Worm (Caenorhabditis elegans) whole organism, young adult: ENCODE data around the gene flp-25.

Experiments used
- C06A6.2 ChIP-seq: fragments of 200-800 bp; sonication (Bioruptor generic); conservative IDR thresholded peaks from 2 replicates; pipeline ENCODE4 v1.3.6; 2022; ENCODE audit warnings: missing genetic modification characterization, missing compliant biosample characterization
- D2030.7 ChIP-seq: fragments of 200-800 bp; sonication (Bioruptor generic); IDR thresholded peaks from 2 replicates; pipeline ENCODE4 v1.3.6; 2022; ENCODE audit warnings: missing genetic modification reagents, missing genetic modification characterization, missing compliant biosample characterization
- F22D6.2 ChIP-seq: sonication (generic microtip); optimal IDR thresholded peaks from 2 replicates; lab custom pipeline; 2016; ENCODE audit warnings: mild to moderate bottlenecking, missing genetic modification characterization, missing compliant biosample characterization
- F33H1.4 ChIP-seq: fragments of 200-800 bp; sonication (Bioruptor generic); IDR thresholded peaks from 2 replicates; pipeline ENCODE4 v1.3.6; 2022; ENCODE audit warnings: missing genetic modification reagents, missing genetic modification characterization, missing compliant biosample characterization
- F37B4.10 ChIP-seq: fragments of 200-800 bp; sonication (Bioruptor generic); IDR thresholded peaks from 2 replicates; pipeline ENCODE4 v1.3.6; 2022; ENCODE audit warnings: missing genetic modification characterization, missing compliant biosample characterization
- F49E8.2 ChIP-seq: sonication (generic microtip); optimal IDR thresholded peaks from 3 replicates; lab custom pipeline; 2017; ENCODE audit warnings: missing genetic modification characterization, mild to moderate bottlenecking, missing compliant biosample characterization, antibody characterized with exemption, moderate library complexity; ENCODE audit not compliant: insufficient read depth
- F52B5.7 ChIP-seq: sonication (generic microtip); optimal IDR thresholded peaks from 2 replicates; lab custom pipeline; 2016; ENCODE audit warnings: mild to moderate bottlenecking, missing genetic modification characterization, missing compliant biosample characterization
- F57A8.1 ChIP-seq: fragments of 200-800 bp; sonication (Bioruptor generic); optimal IDR thresholded peaks from 2 replicates; lab custom pipeline; 2018; ENCODE audit warnings: mild to moderate bottlenecking, missing genetic modification characterization, moderate library complexity, missing compliant biosample characterization
- F57C9.4 ChIP-seq: sonication (generic microtip); optimal IDR thresholded peaks from 2 replicates; lab custom pipeline; 2017; ENCODE audit warnings: mild to moderate bottlenecking, missing genetic modification characterization, missing compliant biosample characterization
- K11D2.4 ChIP-seq: fragments of 200-800 bp; sonication (Bioruptor generic); IDR thresholded peaks from 2 replicates; pipeline ENCODE4 v1.3.6; 2022; ENCODE audit warnings: missing genetic modification reagents, missing genetic modification characterization, missing compliant biosample characterization
- Y56A3A.18 ChIP-seq: fragments of 200-800 bp; sonication (Bioruptor generic); IDR thresholded peaks from 2 replicates; pipeline ENCODE4 v1.3.6; 2022; ENCODE audit warnings: missing genetic modification reagents, missing genetic modification characterization, missing compliant biosample characterization
- Y95B8A.8 ChIP-seq: fragments of 200-800 bp; sonication (Bioruptor generic); IDR thresholded peaks from 2 replicates; pipeline ENCODE4 v1.3.6; 2022; ENCODE audit warnings: missing genetic modification reagents, missing genetic modification characterization, missing compliant biosample characterization
- akir-1 ChIP-seq: fragments of 200-800 bp; sonication (Bioruptor generic); optimal IDR thresholded peaks from 2 replicates; lab custom pipeline; 2018; ENCODE audit warnings: mild to moderate bottlenecking, missing genetic modification characterization, moderate library complexity, missing compliant biosample characterization
- athp-1 ChIP-seq: sonication (generic microtip); optimal IDR thresholded peaks from 2 replicates; lab custom pipeline; 2017; ENCODE audit warnings: mild to moderate bottlenecking, missing genetic modification characterization, missing compliant biosample characterization
- attf-3 ChIP-seq: fragments of 200-800 bp; sonication (Bioruptor generic); conservative IDR thresholded peaks from 2 replicates; pipeline ENCODE4 v1.3.6; 2022; ENCODE audit warnings: missing genetic modification reagents, missing genetic modification characterization, missing compliant biosample characterization
- attf-6 ChIP-seq: fragments of 200-800 bp; sonication (Bioruptor generic); IDR thresholded peaks from 2 replicates; pipeline ENCODE4 v1.3.6; 2022; ENCODE audit warnings: missing genetic modification reagents, missing genetic modification characterization, missing compliant biosample characterization
- bed-2 ChIP-seq: fragments of 200-800 bp; sonication (Bioruptor generic); IDR thresholded peaks from 2 replicates; pipeline ENCODE4 v1.3.6; 2022; ENCODE audit warnings: missing genetic modification reagents, missing genetic modification characterization, missing compliant biosample characterization
- ccch-3 ChIP-seq: fragments of 200-800 bp; sonication (Bioruptor generic); optimal IDR thresholded peaks from 2 replicates; lab custom pipeline; 2018; ENCODE audit warnings: mild to moderate bottlenecking, missing genetic modification characterization, missing compliant biosample characterization
- cebp-1 ChIP-seq, 2 experiments: fragments of 200-800 bp in 1 of 2; sonication (Bioruptor generic) in 1 of 2; sonication (generic microtip) in 1 of 2; IDR thresholded peaks in 1 of 2; optimal IDR thresholded peaks in 1 of 2; 2 replicates each; pipeline versions ENCODE4 v1.3.6 to Lab custom; 2017 to 2022; ENCODE audit warnings: missing compliant biosample characterization in 2 of 2, missing genetic modification characterization in 2 of 2, mild to moderate bottlenecking in 1 of 2, missing genetic modification reagents in 1 of 2, moderate library complexity in 1 of 2
- ceh-27 ChIP-seq: fragments of 200-800 bp; sonication (Bioruptor generic); optimal IDR thresholded peaks from 2 replicates; lab custom pipeline; 2018; ENCODE audit warnings: mild to moderate bottlenecking, missing genetic modification characterization, moderate library complexity, missing compliant biosample characterization
- ceh-91 ChIP-seq: fragments of 200-800 bp; sonication (Bioruptor generic); IDR thresholded peaks from 2 replicates; pipeline ENCODE4 v1.3.6; 2022; ENCODE audit warnings: missing genetic modification reagents, missing genetic modification characterization, missing compliant biosample characterization
- chd-7 ChIP-seq: sonication (generic microtip); optimal IDR thresholded peaks from 2 replicates; lab custom pipeline; 2016; ENCODE audit warnings: mild to moderate bottlenecking, missing genetic modification characterization, moderate library complexity, missing compliant biosample characterization
- dox-1 ChIP-seq: fragments of 200-800 bp; sonication (Bioruptor generic); IDR thresholded peaks from 2 replicates; pipeline ENCODE4 v1.3.6; 2022; ENCODE audit warnings: missing genetic modification reagents, missing genetic modification characterization, missing compliant biosample characterization
- efl-1 ChIP-seq: fragments of 150-350 bp; optimal IDR thresholded peaks from 2 replicates; lab custom pipeline; 2014; ENCODE audit warnings: missing biosample characterization, missing genetic modification reagents, missing genetic modification characterization
- egrh-3 ChIP-seq: fragments of 200-800 bp; sonication (Bioruptor generic); IDR thresholded peaks from 2 replicates; pipeline ENCODE4 v1.3.6; 2022; ENCODE audit warnings: missing genetic modification reagents, missing genetic modification characterization, missing compliant biosample characterization
- gei-17 ChIP-seq: fragments of 200-800 bp; sonication (Bioruptor generic); optimal IDR thresholded peaks from 2 replicates; lab custom pipeline; 2018; ENCODE audit warnings: mild to moderate bottlenecking, missing genetic modification characterization, missing compliant biosample characterization
- him-1 ChIP-seq: sonication (generic microtip); optimal IDR thresholded peaks from 2 replicates; lab custom pipeline; 2016; ENCODE audit warnings: missing genotype, missing genetic modification reagents, missing genetic modification characterization, missing compliant biosample characterization
- hmg-1.2 ChIP-seq: fragments of 200-800 bp; sonication (Bioruptor generic); IDR thresholded peaks from 2 replicates; pipeline ENCODE4 v1.3.6; 2022; ENCODE audit warnings: missing genetic modification reagents, missing genetic modification characterization, missing compliant biosample characterization
- lin-35 ChIP-seq, 3 experiments: fragments of 150-350 bp in 2 of 3; sonication (generic microtip) in 1 of 3; optimal IDR thresholded peaks; 2 replicates each; lab custom pipeline; 2014 to 2018; ENCODE audit warnings: missing biosample characterization in 3 of 3, missing genetic modification characterization in 3 of 3, missing genetic modification reagents in 3 of 3
- madf-3 ChIP-seq: fragments of 200-800 bp; sonication (Bioruptor generic); IDR thresholded peaks from 2 replicates; pipeline ENCODE4 v1.3.6; 2022; ENCODE audit warnings: missing genetic modification reagents, missing genetic modification characterization, missing compliant biosample characterization
- madf-8 ChIP-seq: fragments of 200-800 bp; sonication (Bioruptor generic); conservative IDR thresholded peaks from 2 replicates; pipeline ENCODE4 v1.3.6; 2022; ENCODE audit warnings: missing genetic modification reagents, missing genetic modification characterization, missing compliant biosample characterization
- mcd-1 ChIP-seq: fragments of 200-800 bp; sonication (Bioruptor generic); IDR thresholded peaks from 2 replicates; pipeline ENCODE4 v1.3.6; 2022; ENCODE audit warnings: missing genetic modification reagents, missing genetic modification characterization, missing compliant biosample characterization
- mxl-1 ChIP-seq: sonication (generic microtip); optimal IDR thresholded peaks from 2 replicates; lab custom pipeline; 2016; ENCODE audit warnings: missing genetic modification characterization, missing compliant biosample characterization
- nfya-2 ChIP-seq: fragments of 200-800 bp; sonication (Bioruptor generic); IDR thresholded peaks from 2 replicates; pipeline ENCODE4 v1.3.6; 2022; ENCODE audit warnings: missing genetic modification reagents, missing genetic modification characterization, missing compliant biosample characterization
- nhr-80 ChIP-seq: sonication (generic microtip); optimal IDR thresholded peaks from 2 replicates; lab custom pipeline; 2016; ENCODE audit warnings: missing genetic modification characterization, missing compliant biosample characterization
- pbrm-1 ChIP-seq: fragments of 200-800 bp; sonication (Bioruptor generic); IDR thresholded peaks from 2 replicates; pipeline ENCODE4 v1.3.6; 2022; ENCODE audit warnings: missing genetic modification reagents, missing genetic modification characterization, missing compliant biosample characterization
- rec-8 ChIP-seq, 2 experiments: sonication (generic microtip); optimal IDR thresholded peaks; 2 replicates each; lab custom pipeline; 2016; ENCODE audit warnings: mild to moderate bottlenecking in 2 of 2, missing genetic modification characterization in 2 of 2, missing genetic modification reagents in 2 of 2, missing genotype in 2 of 2, missing biosample characterization in 1 of 2, missing compliant biosample characterization in 1 of 2, moderate library complexity in 1 of 2
- rpc-1 ChIP-seq, 2 experiments: fragments of 150-350 bp in 1 of 2; sonication (generic microtip) in 1 of 2; optimal IDR thresholded peaks; 2 replicates each; lab custom pipeline; 2014 to 2018; ENCODE audit warnings: missing biosample characterization in 1 of 2, missing genetic modification characterization in 1 of 2, missing genetic modification reagents in 1 of 2, missing genotype in 1 of 2
- sea-2 ChIP-seq: fragments of 200-800 bp; sonication (Bioruptor generic); IDR thresholded peaks from 2 replicates; pipeline ENCODE4 v1.3.6; 2022; ENCODE audit warnings: missing genetic modification characterization, missing compliant biosample characterization
- snpc-1.1 ChIP-seq: sonication (generic microtip); optimal IDR thresholded peaks from 2 replicates; lab custom pipeline; 2017; ENCODE audit warnings: missing genetic modification characterization, mild to moderate bottlenecking, missing compliant biosample characterization, antibody characterized with exemption, moderate library complexity, missing genotype, missing genetic modification reagents; ENCODE audit not compliant: insufficient read depth
- snpc-3.4 ChIP-seq: sonication (generic microtip); optimal IDR thresholded peaks from 2 replicates; lab custom pipeline; 2017; ENCODE audit warnings: missing genetic modification characterization, mild to moderate bottlenecking, missing compliant biosample characterization, antibody characterized with exemption, moderate library complexity, missing genotype, missing genetic modification reagents
- somi-1 ChIP-seq: fragments of 200-800 bp; sonication (Bioruptor generic); optimal IDR thresholded peaks from 2 replicates; lab custom pipeline; 2018; ENCODE audit warnings: mild to moderate bottlenecking, missing genetic modification characterization, missing compliant biosample characterization
- tbp1 ChIP-seq: fragments of 200-800 bp; sonication (Bioruptor generic); optimal IDR thresholded peaks from 2 replicates; lab custom pipeline; 2018; ENCODE audit warnings: mild to moderate bottlenecking, missing genetic modification characterization, missing compliant biosample characterization
- xnd-1 ChIP-seq: sonication (generic microtip); optimal IDR thresholded peaks from 2 replicates; lab custom pipeline; 2016; ENCODE audit warnings: missing genotype, missing genetic modification reagents, missing genetic modification characterization, missing compliant biosample characterization
- zfh-2 ChIP-seq: fragments of 200-800 bp; sonication (Bioruptor generic); conservative IDR thresholded peaks from 2 replicates; pipeline ENCODE4 v1.3.6; 2022; ENCODE audit warnings: missing genetic modification reagents, missing genetic modification characterization, missing compliant biosample characterization
- zim-3 ChIP-seq: sonication (generic microtip); optimal IDR thresholded peaks from 2 replicates; lab custom pipeline; 2017; ENCODE audit warnings: mild to moderate bottlenecking, missing genetic modification characterization, moderate library complexity, missing compliant biosample characterization
- ztf-6 ChIP-seq: fragments of 200-800 bp; sonication (Bioruptor generic); IDR thresholded peaks from 2 replicates; pipeline ENCODE4 v1.3.6; 2022; ENCODE audit warnings: missing genetic modification reagents, missing genetic modification characterization, missing compliant biosample characterization

The flp-25 gene

ce11 chrIII:9390924-9391323 is 29.6 kb downstream of the flp-25 start:
- TF ChIP-seq Y95B8A.8 (GFP tag; lab: Robert Waterston, UW) (peak; percentile 31; the same call in 1 of the 2 replicates), C06A6.2 (GFP tag; lab: Robert Waterston, UW) (no peak), hmg-1.2 (peak; percentile 41; the same call in 1 of the 2 replicates), him-1 (tag; lab: Kevin White, UChicago) (no peak), Y56A3A.18 (GFP tag; lab: Robert Waterston, UW) (no peak), snpc-1.1 (tag; lab: Kevin White, UChicago) (no peak), F57C9.4 (tag; lab: Kevin White, UChicago) (no peak), attf-6 (GFP tag; lab: Robert Waterston, UW) (peak; percentile 61), chd-7 (tag; lab: Kevin White, UChicago) (no peak), madf-3 (peak; percentile 48; the same call in 1 of the 2 replicates), ceh-27 (GFP tag; lab: Kevin White, UChicago) (no peak), madf-8 (GFP tag; lab: Robert Waterston, UW) (peak; percentile 46), ztf-6 (GFP tag; lab: Robert Waterston, UW) (no peak), egrh-3 (GFP tag; lab: Robert Waterston, UW) (no peak), F52B5.7 (tag; lab: Kevin White, UChicago) (no peak), pbrm-1 (GFP tag; lab: Robert Waterston, UW) (no peak), attf-3 (GFP tag; lab: Robert Waterston, UW) (no peak), akir-1 (GFP tag; lab: Kevin White, UChicago) (no peak), F57A8.1 (GFP tag; lab: Kevin White, UChicago) (no peak), zfh-2 (GFP tag; lab: Robert Waterston, UW) (0 out of 2 replicates have a peak, but pooled peaks have one; percentile 30), gei-17 (GFP tag; lab: Kevin White, UChicago) (no peak), lin-35 (GFP tag; optimal IDR thresholded peaks at IDR 0.05; lab: Kevin White, UChicago) (peak in 1 of 3 experiments; percentile 25), zim-3 (tag; lab: Kevin White, UChicago) (no peak), D2030.7 (GFP tag; lab: Robert Waterston, UW) (peak; percentile 31; the same call in 1 of the 2 replicates), somi-1 (no peak), rec-8 (tag; optimal IDR thresholded peaks at IDR 0.05; lab: Kevin White, UChicago) (no peak), F49E8.2 (tag; lab: Kevin White, UChicago) (peak; percentile 23), athp-1 (tag; lab: Kevin White, UChicago) (no peak), mcd-1 (GFP tag; lab: Robert Waterston, UW) (peak; percentile 38; the same call in 1 of the 2 replicates), ceh-91 (GFP tag; lab: Robert Waterston, UW) (no peak), K11D2.4 (GFP tag; lab: Robert Waterston, UW) (peak; percentile 55; the same call in 1 of the 2 replicates), mxl-1 (tag; lab: Kevin White, UChicago) (no peak), dox-1 (GFP tag; lab: Robert Waterston, UW) (no peak), bed-2 (GFP tag; lab: Robert Waterston, UW) (no peak), nfya-2 (GFP tag; lab: Robert Waterston, UW) (0 out of 2 replicates have a peak, but pooled peaks have one; percentile 69), rpc-1 (optimal IDR thresholded peaks at IDR 0.05; lab: Kevin White, UChicago) (no peak), rpc-1 (tag; optimal IDR thresholded peaks at IDR 0.05; lab: Kevin White, UChicago) (no peak), tbp1 (GFP tag; lab: Kevin White, UChicago) (peak; percentile 12), sea-2 (GFP tag; lab: Robert Waterston, UW) (no peak), snpc-3.4 (tag; lab: Kevin White, UChicago) (peak; percentile 54), xnd-1 (peak; percentile 35), ccch-3 (GFP tag; lab: Kevin White, UChicago) (no peak), efl-1 (peak; percentile 19), cebp-1 (GFP tag; IDR thresholded peaks at IDR 0.05; lab: Robert Waterston, UW) (no peak), cebp-1 (tag; optimal IDR thresholded peaks at IDR 0.05; lab: Kevin White, UChicago) (peak; percentile 30), nhr-80 (tag; lab: Kevin White, UChicago) (no peak), F37B4.10 (GFP tag; lab: Robert Waterston, UW) (no peak), F33H1.4 (0 out of 2 replicates have a peak, but pooled peaks have one; percentile 13), F22D6.2 (tag; lab: Kevin White, UChicago) (no peak)
